Fruit fly (Drosophila melanogaster) whole organism, embryonic: ENCODE measurements around the gene Bet3.

Experiments
- Bteb2 ChIP-seq: fragments of 200-800 bp; sonication (Bioruptor generic); optimal IDR thresholded peaks from 2 replicates; lab custom pipeline; 2016; ENCODE audit warnings: missing biosample characterization, missing genetic modification characterization
- CG10543 ChIP-seq: fragments of 200-800 bp; sonication (Bioruptor generic); optimal IDR thresholded peaks from 3 replicates; lab custom pipeline; 2017; ENCODE audit warnings: missing biosample characterization, mild to moderate bottlenecking, missing genetic modification characterization, moderate library complexity
- CG11723 ChIP-seq: fragments of 200-800 bp; sonication (Bioruptor generic); optimal IDR thresholded peaks from 2 replicates; lab custom pipeline; 2017; ENCODE audit warnings: missing biosample characterization, mild to moderate bottlenecking, missing genetic modification characterization
- CG13624 ChIP-seq: fragments of 200-800 bp; sonication (Bioruptor generic); optimal IDR thresholded peaks from 2 replicates; lab custom pipeline; 2016; ENCODE audit warnings: missing biosample characterization, missing genetic modification characterization
- CG14667 ChIP-seq: fragments of 200-800 bp; sonication (Bioruptor generic); IDR thresholded peaks from 2 replicates; pipeline ENCODE4 v1.3.6; 2022; ENCODE audit warnings: missing biosample characterization, missing genetic modification characterization
- CG14710 ChIP-seq: fragments of 200-800 bp; sonication (Bioruptor generic); optimal IDR thresholded peaks from 3 replicates; lab custom pipeline; 2019; ENCODE audit warnings: missing biosample characterization, mild to moderate bottlenecking, missing genetic modification characterization, moderate library complexity
- CG15514 ChIP-seq: fragments of 200-800 bp; sonication (Bioruptor generic); optimal IDR thresholded peaks from 3 replicates; lab custom pipeline; 2017; ENCODE audit warnings: missing biosample characterization, missing genetic modification characterization, mild to moderate bottlenecking, moderate library complexity, missing genetic modification reagents
- CG1647 ChIP-seq: fragments of 200-800 bp; sonication (Bioruptor generic); optimal IDR thresholded peaks from 3 replicates; lab custom pipeline; 2016; ENCODE audit warnings: missing biosample characterization, missing genetic modification characterization
- CG16813 ChIP-seq: fragments of 200-800 bp; sonication (Bioruptor generic); IDR thresholded peaks from 3 replicates; pipeline ENCODE4 v1.3.6; 2022; ENCODE audit warnings: missing biosample characterization, missing genetic modification characterization; ENCODE audit not compliant: partially characterized antibody
- CG16815 ChIP-seq: fragments of 200-800 bp; sonication (Bioruptor generic); optimal IDR thresholded peaks from 3 replicates; lab custom pipeline; 2017; ENCODE audit warnings: missing biosample characterization, mild to moderate bottlenecking, missing genetic modification characterization
- CG17829 ChIP-seq: fragments of 200-800 bp; optimal IDR thresholded peaks from 2 replicates; lab custom pipeline; 2019; ENCODE audit warnings: missing biosample characterization, mild to moderate bottlenecking, missing genetic modification characterization, moderate library complexity
- CG3065 ChIP-seq: fragments of 200-800 bp; sonication (Bioruptor generic); optimal IDR thresholded peaks from 2 replicates; lab custom pipeline; 2016; ENCODE audit warnings: missing biosample characterization, missing genetic modification characterization
- CG31441 ChIP-seq: fragments of 200-800 bp; sonication (Bioruptor generic); IDR thresholded peaks from 2 replicates; pipeline ENCODE4 v1.3.6; 2022; ENCODE audit warnings: missing biosample characterization, missing genetic modification characterization
- CG4282 ChIP-seq: fragments of 200-800 bp; sonication (Bioruptor generic); optimal IDR thresholded peaks from 2 replicates; lab custom pipeline; 2016; ENCODE audit warnings: missing biosample characterization, missing genetic modification characterization
- CG4617 ChIP-seq: fragments of 200-800 bp; sonication (Bioruptor generic); optimal IDR thresholded peaks from 3 replicates; lab custom pipeline; 2016; ENCODE audit warnings: missing biosample characterization, missing genetic modification characterization, borderline replicate concordance
- CG6175 ChIP-seq: fragments of 200-800 bp; sonication (Bioruptor generic); IDR thresholded peaks from 3 replicates; pipeline ENCODE4 v1.3.6; 2022; ENCODE audit warnings: missing biosample characterization, missing genetic modification characterization
- CG7839 ChIP-seq: fragments of 200-800 bp; sonication (Bioruptor generic); optimal IDR thresholded peaks from 3 replicates; lab custom pipeline; 2018; ENCODE audit warnings: missing biosample characterization, mild to moderate bottlenecking, missing genetic modification characterization, moderate library complexity
- CG9817 ChIP-seq: fragments of 200-800 bp; sonication (Bioruptor generic); optimal IDR thresholded peaks from 2 replicates; lab custom pipeline; 2018; ENCODE audit warnings: missing biosample characterization, mild to moderate bottlenecking, missing genetic modification characterization, moderate library complexity
- D19A ChIP-seq: fragments of 200-800 bp; optimal IDR thresholded peaks from 3 replicates; lab custom pipeline; 2019; ENCODE audit warnings: missing biosample characterization, mild to moderate bottlenecking, missing genetic modification characterization, moderate library complexity
- E2f2 ChIP-seq: fragments of 200-800 bp; sonication (Bioruptor generic); IDR thresholded peaks from 2 replicates; pipeline ENCODE4 v1.3.6; 2022; ENCODE audit warnings: missing biosample characterization, missing genetic modification characterization
- Elba2 ChIP-seq: fragments of 200-800 bp; sonication (Bioruptor generic); optimal IDR thresholded peaks from 3 replicates; lab custom pipeline; 2016; ENCODE audit warnings: missing biosample characterization, missing genetic modification characterization
- HHEX ChIP-seq: fragments of 200-800 bp; sonication (Bioruptor generic); optimal IDR thresholded peaks from 3 replicates; lab custom pipeline; 2017; ENCODE audit warnings: missing biosample characterization, mild to moderate bottlenecking, missing genetic modification characterization, missing genetic modification reagents
- Hmr ChIP-seq: fragments of 200-800 bp; sonication (Bioruptor generic); optimal IDR thresholded peaks from 3 replicates; lab custom pipeline; 2017; ENCODE audit warnings: mild to moderate bottlenecking, missing biosample characterization, missing genetic modification reagents, missing genetic modification characterization
- Hr39 ChIP-seq: fragments of >200 bp; optimal IDR thresholded peaks from 2 replicates; lab custom pipeline; 2017
- Kr ChIP-seq: fragments of 200-800 bp; sonication (Bioruptor generic); optimal IDR thresholded peaks from 2 replicates; lab custom pipeline; 2017; ENCODE audit warnings: missing biosample characterization, mild to moderate bottlenecking, missing genetic modification characterization
- Med ChIP-seq: fragments of 200-800 bp; sonication (Bioruptor generic); peaks from one replicate; lab custom pipeline; 2016; ENCODE audit warnings: missing biosample characterization, missing genetic modification characterization, mild to moderate bottlenecking, inconsistent platforms, moderate library complexity
- Ssrp ChIP-seq: fragments of 200-800 bp; sonication (Bioruptor generic); optimal IDR thresholded peaks from 2 replicates; lab custom pipeline; 2018; ENCODE audit warnings: missing biosample characterization, mild to moderate bottlenecking, missing genetic modification characterization, moderate library complexity
- TFAM ChIP-seq: fragments of 200-800 bp; sonication (Bioruptor generic); optimal IDR thresholded peaks from 2 replicates; lab custom pipeline; 2017; ENCODE audit warnings: missing biosample characterization, missing genetic modification characterization, inconsistent platforms
- bbx ChIP-seq: fragments of 200-800 bp; sonication (Bioruptor generic); IDR thresholded peaks from 2 replicates; pipeline ENCODE4 v1.3.6; 2022; ENCODE audit warnings: missing biosample characterization, missing genetic modification characterization; ENCODE audit not compliant: partially characterized antibody
- cas ChIP-seq: fragments of 200-800 bp; sonication (Bioruptor generic); IDR thresholded peaks from 2 replicates; pipeline ENCODE4 v1.3.6; 2022; ENCODE audit warnings: missing biosample characterization, missing genetic modification characterization
- corto ChIP-seq: fragments of 200-800 bp; sonication (Bioruptor generic); optimal IDR thresholded peaks from 2 replicates; lab custom pipeline; 2016; ENCODE audit warnings: missing biosample characterization, mild to moderate bottlenecking, missing genetic modification characterization, moderate library complexity
- cwo ChIP-seq: fragments of 200-800 bp; sonication (Bioruptor generic); optimal IDR thresholded peaks from 3 replicates; lab custom pipeline; 2017; ENCODE audit warnings: missing biosample characterization, missing genetic modification characterization, mild to moderate bottlenecking, moderate library complexity, missing genetic modification reagents
- dmrt11E ChIP-seq: fragments of 200-800 bp; sonication (Bioruptor generic); optimal IDR thresholded peaks from 3 replicates; lab custom pipeline; 2018; ENCODE audit warnings: missing biosample characterization, mild to moderate bottlenecking, missing genetic modification characterization, moderate library complexity
- esg ChIP-seq: fragments of 200-800 bp; sonication (Bioruptor generic); conservative IDR thresholded peaks from 2 replicates; pipeline ENCODE4 v1.3.6; 2022; ENCODE audit warnings: missing biosample characterization, missing genetic modification characterization
- gce ChIP-seq: fragments of 200-800 bp; sonication (Bioruptor generic); IDR thresholded peaks from 3 replicates; pipeline ENCODE4 v1.3.6; 2022; ENCODE audit warnings: missing biosample characterization, missing genetic modification characterization
- ham ChIP-seq: fragments of 200-800 bp; sonication (Bioruptor generic); IDR thresholded peaks from 2 replicates; pipeline ENCODE4 v1.3.6; 2022; ENCODE audit warnings: missing biosample characterization, missing genetic modification characterization
- hkb ChIP-seq, 2 experiments: fragments of 200-800 bp in 1 of 2; fragments of >200 bp in 1 of 2; sonication (Bioruptor generic) in 1 of 2; IDR thresholded peaks in 1 of 2; optimal IDR thresholded peaks in 1 of 2; 2 replicates each; pipeline versions ENCODE4 v1.3.6 to Lab custom; 2017 to 2022; ENCODE audit warnings: missing biosample characterization in 1 of 2, missing genetic modification characterization in 1 of 2
- inv ChIP-seq: fragments of 200-800 bp; sonication (Bioruptor generic); IDR thresholded peaks from 2 replicates; pipeline ENCODE4 v1.3.6; 2022; ENCODE audit warnings: missing biosample characterization, missing genetic modification characterization; ENCODE audit not compliant: partially characterized antibody
- jing ChIP-seq: fragments of 200-800 bp; sonication (Bioruptor generic); optimal IDR thresholded peaks from 2 replicates; lab custom pipeline; 2018; ENCODE audit warnings: missing biosample characterization, mild to moderate bottlenecking, missing genetic modification characterization
- p53 ChIP-seq: fragments of 200-800 bp; sonication (Bioruptor generic); optimal IDR thresholded peaks from 2 replicates; lab custom pipeline; 2016; ENCODE audit warnings: missing biosample characterization, missing genetic modification characterization
- phol ChIP-seq: fragments of 200-800 bp; sonication (Bioruptor generic); optimal IDR thresholded peaks from 3 replicates; lab custom pipeline; 2018; ENCODE audit warnings: missing biosample characterization, mild to moderate bottlenecking, missing genetic modification characterization, moderate library complexity
- prd ChIP-seq, 3 experiments: fragments of >200 bp in 2 of 3; fragments of 200-800 bp in 1 of 3; sonication (Bioruptor generic) in 1 of 3; optimal IDR thresholded peaks in 2 of 3; IDR thresholded peaks in 1 of 3; 2 replicates in 2 of 3; 3 replicates in 1 of 3; pipeline versions ENCODE4 v1.3.6 to Lab custom; 2017 to 2022; ENCODE audit warnings: missing biosample characterization in 1 of 3, missing genetic modification characterization in 1 of 3
- row ChIP-seq: fragments of 200-800 bp; sonication (Bioruptor generic); IDR thresholded peaks from 3 replicates; pipeline ENCODE4 v1.3.6; 2022; ENCODE audit warnings: missing biosample characterization, missing genetic modification characterization
- sc ChIP-seq, 3 experiments: fragments of >200 bp in 2 of 3; fragments of 200-800 bp in 1 of 3; sonication (Bioruptor generic) in 1 of 3; optimal IDR thresholded peaks; 2 replicates in 2 of 3; 3 replicates in 1 of 3; lab custom pipeline; 2017; ENCODE audit warnings: mild to moderate bottlenecking in 1 of 3, missing biosample characterization in 1 of 3, missing genetic modification characterization in 1 of 3, missing genetic modification reagents in 1 of 3
- sens-2 ChIP-seq: fragments of 200-800 bp; sonication (Bioruptor generic); IDR thresholded peaks from 2 replicates; pipeline ENCODE4 v1.3.6; 2022; ENCODE audit warnings: missing biosample characterization, missing genetic modification characterization
- unc-4 ChIP-seq: fragments of 200-800 bp; sonication (Bioruptor generic); IDR thresholded peaks from 2 replicates; pipeline ENCODE4 v1.3.6; 2022; ENCODE audit warnings: missing biosample characterization, missing genetic modification characterization; ENCODE audit not compliant: partially characterized antibody

The Bet3 gene

dm6 chr3L:9460775-9461491, 18.9 kb upstream of the Bet3 start, which contains the start of the genes CG3434 and CG44838 (continued):
- TF ChIP-seq inv (GFP tag; lab: Robert Waterston, UW) (no peak), gce (GFP tag; lab: Robert Waterston, UW) (no peak), hkb (optimal IDR thresholded peaks at IDR 0.05; lab: Kevin White, UChicago) (no peak), hkb (GFP tag; IDR thresholded peaks at IDR 0.05; lab: Robert Waterston, UW) (peak; percentile 80), Bteb2 (GFP tag; lab: Kevin White, UChicago) (peak; percentile 72), CG4617 (peak; percentile 81), esg (peak; percentile 65), CG4282 (GFP tag; lab: Kevin White, UChicago) (peak; percentile 48), CG1647 (GFP tag; lab: Kevin White, UChicago) (peak; percentile 67), CG31441 (GFP tag; lab: Robert Waterston, UW) (peak; percentile 87), Elba2 (GFP tag; lab: Kevin White, UChicago) (peak; percentile 67), CG10543 (GFP tag; lab: Kevin White, UChicago) (peak; percentile 91), phol (tag; lab: Kevin White, UChicago) (peak; percentile 96), p53 (GFP tag; lab: Kevin White, UChicago) (peak; percentile 39), sc (optimal IDR thresholded peaks at IDR 0.05; lab: Kevin White, UChicago) (no peak), sc (GFP tag; optimal IDR thresholded peaks at IDR 0.05; lab: Kevin White, UChicago) (peak; percentile 70), CG14710 (peak; percentile 91), corto (GFP tag; lab: Kevin White, UChicago) (peak; percentile 42), CG14667 (GFP tag; lab: Robert Waterston, UW) (peak; percentile 47; the same call in 1 of the 2 replicates), TFAM (GFP tag; lab: Kevin White, UChicago) (no peak), CG9817 (peak; percentile 74), CG13624 (GFP tag; lab: Kevin White, UChicago) (peak; percentile 66), CG11723 (GFP tag; lab: Kevin White, UChicago) (peak; percentile 64), CG3065 (GFP tag; lab: Kevin White, UChicago) (peak; percentile 51), CG16815 (GFP tag; lab: Kevin White, UChicago) (peak; percentile 64), CG16813 (GFP tag; lab: Robert Waterston, UW) (0 out of 3 replicates have a peak, but pooled peaks have one; percentile 27), D19A (peak; percentile 75), sens-2 (no peak), Med (peak; percentile 92), Kr (GFP tag; lab: Kevin White, UChicago) (no peak), bbx (GFP tag; lab: Robert Waterston, UW) (peak; percentile 25; the same call in 1 of the 2 replicates), Hr39 (no peak), unc-4 (GFP tag; lab: Robert Waterston, UW) (peak; percentile 45; the same call in 1 of the 2 replicates), HHEX (GFP tag; lab: Kevin White, UChicago) (peak; percentile 62), jing (GFP tag; lab: Kevin White, UChicago) (no peak), CG7839 (tag; lab: Kevin White, UChicago) (peak; percentile 82), Hmr (peak; percentile 83), E2f2 (GFP tag; lab: Robert Waterston, UW) (peak; percentile 78), cas (0 out of 2 replicates have a peak, but pooled peaks have one; percentile 65), prd (optimal IDR thresholded peaks at IDR 0.05; lab: Kevin White, UChicago) (no peak), prd (GFP tag; IDR thresholded peaks at IDR 0.05; lab: Robert Waterston, UW) (peak; percentile 86), CG6175 (GFP tag; lab: Robert Waterston, UW) (peak; percentile 44; the same call in 1 of the 3 replicates), CG15514 (GFP tag; lab: Kevin White, UChicago) (peak; percentile 90), Ssrp (tag; lab: Kevin White, UChicago) (peak; percentile 75), CG17829 (tag; lab: Kevin White, UChicago) (peak; percentile 83), cwo (GFP tag; lab: Kevin White, UChicago) (peak; percentile 75), dmrt11E (tag; lab: Kevin White, UChicago) (peak; percentile 76), row (peak; percentile 94), ham (GFP tag; lab: Robert Waterston, UW) (no peak)
